Fruit fly (Drosophila melanogaster): ENCODE measurements around the gene Sh3beta.
A peak's percentile ranks its signal among the peaks of the same experiment; 100 is the strongest.

- TF ChIP-seq Ravus (GFP tag; IDR thresholded peaks at IDR 0.05) (no peak), CG2202 (tag; optimal IDR thresholded peaks at IDR 0.05) (no peak), NFAT (GFP tag; IDR thresholded peaks at IDR 0.05) (peak; percentile 36; the same call in 1 of the 2 replicates), CG11456 (GFP tag; IDR thresholded peaks at IDR 0.05) (no peak), CG2889 (GFP tag; IDR thresholded peaks at IDR 0.05) (no peak), sens-2 (GFP tag; IDR thresholded peaks at IDR 0.05) (no peak), NC2α (GFP tag; optimal IDR thresholded peaks at IDR 0.05) (no peak), CG12071 (GFP tag; optimal IDR thresholded peaks at IDR 0.05) (no peak), dmrt99B (tag; optimal IDR thresholded peaks at IDR 0.05) (no peak), CG12744 (GFP tag; optimal IDR thresholded peaks at IDR 0.05) (no peak)
These were observed 30.3 kb downstream of the Sh3beta start for dm6 chr3L:7338786-7339185.
